Worm (Caenorhabditis elegans): Measurements from ENCODE around the gene T22G5.3.

DNA sequence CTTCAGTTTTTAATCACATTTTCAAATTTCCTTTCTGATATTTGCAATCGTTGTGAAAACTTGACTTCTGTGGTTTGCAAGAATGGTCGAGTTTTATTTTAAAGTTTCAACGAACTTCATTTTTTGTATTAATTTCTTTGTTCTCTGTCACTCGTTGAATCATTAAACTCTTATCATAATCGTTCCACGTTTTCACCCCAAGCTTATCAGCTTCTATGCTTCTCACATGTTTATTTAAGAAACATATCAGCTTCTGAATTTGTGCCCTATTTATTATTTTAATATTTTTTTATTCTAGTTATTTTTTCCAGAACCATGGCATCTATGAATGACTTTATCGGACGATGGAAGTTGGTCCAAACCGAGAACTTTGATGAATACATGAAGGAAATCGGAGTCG is 1.5 kb upstream of the T22G5.3 start, which contains the start of gene lbp-7:
- TF ChIP-seq mdl-1 (tag; optimal IDR thresholded peaks at IDR 0.05), result no peak
- TF ChIP-seq unc-62 (GFP tag; optimal IDR thresholded peaks at IDR 0.05 in 1 of 2), result peak in 1 of 2 experiments; percentile 39
- no peak for TF ChIP-seq unc-62 (tag; optimal IDR thresholded peaks at IDR 0.05)
- TF ChIP-seq lin-13 (GFP tag; optimal IDR thresholded peaks at IDR 0.05), result no peak
- TF ChIP-seq spr-3 (GFP tag; optimal IDR thresholded peaks at IDR 0.05), result no peak
- no peak for TF ChIP-seq daf-8 (GFP tag; IDR thresholded peaks at IDR 0.05)
- no peak for TF ChIP-seq nhr-76 (tag; optimal IDR thresholded peaks at IDR 0.05)
- TF ChIP-seq nhr-77 (tag; optimal IDR thresholded peaks at IDR 0.05), result peak; percentile 5
- no peak for TF ChIP-seq fos-1 (tag; optimal IDR thresholded peaks at IDR 0.05)
